Fruit fly (Drosophila melanogaster) whole organism, adult: ENCODE results near the gene HIP-R.

Experiments
- CG11617 ChIP-seq: fragments of 200-800 bp; sonication (Bioruptor generic); optimal IDR thresholded peaks from 2 replicates; lab custom pipeline; 2017; ENCODE audit warnings: mild to moderate bottlenecking, missing biosample characterization, missing genetic modification reagents, missing genetic modification characterization
- CG5204 ChIP-seq: fragments of 200-800 bp; sonication (Bioruptor generic); optimal IDR thresholded peaks from 2 replicates; lab custom pipeline; 2016; ENCODE audit warnings: missing biosample characterization, missing genetic modification characterization
- Hr96 ChIP-seq: fragments of 200-800 bp; sonication (Bioruptor generic); optimal IDR thresholded peaks from 2 replicates; lab custom pipeline; 2016; ENCODE audit warnings: missing biosample characterization, missing genetic modification characterization
- cnc ChIP-seq, 2 experiments: fragments of >200 bp; optimal IDR thresholded peaks; 2 replicates each; lab custom pipeline; 2017
- ovo ChIP-seq: fragments of 200-800 bp; sonication (Bioruptor generic); optimal IDR thresholded peaks from 2 replicates; lab custom pipeline; 2016; ENCODE audit warnings: missing biosample characterization, missing genetic modification characterization

- no peak for TF ChIP-seq cnc (optimal IDR thresholded peaks at IDR 0.05; lab: Kevin White, UChicago)
- TF ChIP-seq CG5204, result no peak
- no peak for TF ChIP-seq ovo (GFP tag; lab: Kevin White, UChicago)
- no peak for TF ChIP-seq CG11617 (GFP tag; lab: Kevin White, UChicago)
- TF ChIP-seq Hr96 (GFP tag; lab: Kevin White, UChicago), result no peak
Measured at dm6 chrX:3809085-3809484, 19.3 kb downstream of the HIP-R start.
